Worm (Caenorhabditis elegans): Measurements from ENCODE around the gene oac-15.

The oac-15 gene

DNA sequence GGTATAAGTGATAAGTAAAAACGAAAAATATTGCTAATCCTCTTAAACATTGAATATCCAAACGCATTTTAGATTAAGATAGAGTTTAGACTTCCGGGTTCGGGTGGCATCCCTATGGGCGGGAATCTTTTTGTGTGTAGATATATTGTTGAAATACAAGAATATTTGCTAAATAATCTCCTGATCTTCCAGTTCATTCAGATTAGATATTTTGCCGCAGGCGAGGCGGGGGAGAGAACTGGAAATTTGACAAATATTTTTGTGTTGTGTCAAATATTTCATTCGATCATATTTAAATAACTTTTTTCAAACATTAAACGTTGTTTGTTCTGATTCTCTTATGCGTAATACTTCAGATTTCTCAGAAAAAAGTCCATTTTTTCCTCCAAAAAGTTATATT, at the start of gene oac-15:
TSS of gene oac-15 (minus strand) at position 101 of the 400 bp plus-strand sequence.
- TF ChIP-seq F13C5.2 (tag; optimal IDR thresholded peaks at IDR 0.05) (no peak), ceh-36 (tag; optimal IDR thresholded peaks at IDR 0.05) (no peak), flt-1 (GFP tag; IDR thresholded peaks at IDR 0.05) (no peak), B0310.2 (tag; optimal IDR thresholded peaks at IDR 0.05) (no peak), ets-7 (tag; optimal IDR thresholded peaks at IDR 0.05) (no peak), tra-4 (tag; optimal IDR thresholded peaks at IDR 0.05) (no peak), tbx-11 (GFP tag; IDR thresholded peaks at IDR 0.05) (no peak), ama-1 (optimal IDR thresholded peaks at IDR 0.05) (no peak), ceh-13 (GFP tag; optimal IDR thresholded peaks at IDR 0.05) (no peak), aly-1 (tag; optimal IDR thresholded peaks at IDR 0.05) (no peak), scrt-1 (GFP tag; IDR thresholded peaks at IDR 0.05) (no peak), tbx-37 (GFP tag; conservative IDR thresholded peaks at IDR 0.05) (no peak), hnd-1 (tag; optimal IDR thresholded peaks at IDR 0.05) (no peak), pes-1 (GFP tag; IDR thresholded peaks at IDR 0.05) (no peak), hmbx-1 (tag; optimal IDR thresholded peaks at IDR 0.05) (no peak), sea-1 (GFP tag; conservative IDR thresholded peaks at IDR 0.05) (no peak), hmg-4 (GFP tag; optimal IDR thresholded peaks at IDR 0.05) (no peak)

DNA sequence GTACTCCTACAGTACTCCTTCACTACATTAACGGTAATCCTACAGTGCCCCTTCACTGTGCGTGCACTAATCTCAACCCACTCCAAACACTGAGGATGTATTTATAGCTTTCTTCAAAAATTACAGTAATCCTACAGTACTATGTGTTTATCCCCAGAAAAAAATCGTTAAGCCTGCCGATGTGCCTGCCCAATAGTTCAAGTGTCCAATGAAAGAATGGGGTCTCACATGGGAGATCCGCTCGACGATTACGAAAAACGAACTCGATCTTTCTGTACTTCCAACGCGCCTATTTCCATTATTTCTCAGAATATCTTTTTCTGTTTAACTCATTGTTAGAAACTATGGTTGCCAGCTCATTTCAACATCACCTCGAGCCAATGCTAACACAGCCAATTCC, 48.4 kb upstream of the oac-15 start, which contains the start of gene nhr-218:
TSS of gene nhr-218 (plus strand) at position 301 of the 400 bp plus-strand sequence.
- TF ChIP-seq sea-1 (GFP tag; conservative IDR thresholded peaks at IDR 0.05), result no peak
- no peak for TF ChIP-seq F13C5.2 (tag; optimal IDR thresholded peaks at IDR 0.05)

DNA sequence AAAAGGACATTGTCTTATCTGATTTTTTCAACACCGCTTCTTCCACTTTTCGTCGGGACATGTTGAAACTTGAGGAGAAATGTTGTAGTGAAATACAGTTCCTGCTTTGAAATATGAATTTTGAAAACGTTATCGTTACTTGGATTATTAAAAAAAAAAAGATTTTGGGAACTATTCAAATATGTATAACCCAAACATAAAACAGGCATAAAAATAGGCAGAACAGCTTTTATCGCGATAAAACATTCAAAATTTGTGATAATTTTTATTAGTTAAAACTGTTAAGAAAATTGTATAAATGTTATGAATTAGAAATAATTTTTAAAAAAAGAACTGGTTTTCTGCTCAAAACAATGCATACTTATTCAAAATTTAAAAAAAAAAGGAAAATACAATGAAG, 46.7 kb upstream of the oac-15 start, which contains the start of gene bgnt-1.3:
TSS of gene bgnt-1.3 (minus strand) at position 101 of the 400 bp plus-strand sequence.
- no peak for TF ChIP-seq hmg-4 (GFP tag; optimal IDR thresholded peaks at IDR 0.05)
- TF ChIP-seq tbx-37 (GFP tag; conservative IDR thresholded peaks at IDR 0.05), result no peak
- TF ChIP-seq hnd-1 (tag; optimal IDR thresholded peaks at IDR 0.05), result no peak
- no peak for TF ChIP-seq ets-7 (tag; optimal IDR thresholded peaks at IDR 0.05)
- TF ChIP-seq ceh-13 (GFP tag; optimal IDR thresholded peaks at IDR 0.05), result no peak
- TF ChIP-seq aly-1 (tag; optimal IDR thresholded peaks at IDR 0.05), result no peak
- TF ChIP-seq flt-1 (GFP tag; IDR thresholded peaks at IDR 0.05), result no peak
- no peak for TF ChIP-seq tbx-11 (GFP tag; IDR thresholded peaks at IDR 0.05)
- TF ChIP-seq scrt-1 (GFP tag; IDR thresholded peaks at IDR 0.05), result no peak
- no peak for TF ChIP-seq hmbx-1 (tag; optimal IDR thresholded peaks at IDR 0.05)
- no peak for TF ChIP-seq ama-1 (optimal IDR thresholded peaks at IDR 0.05)
- TF ChIP-seq tra-4 (tag; optimal IDR thresholded peaks at IDR 0.05), result no peak
- TF ChIP-seq pes-1 (GFP tag; IDR thresholded peaks at IDR 0.05), result no peak
- no peak for TF ChIP-seq ceh-36 (tag; optimal IDR thresholded peaks at IDR 0.05)
- TF ChIP-seq sea-1 (GFP tag; conservative IDR thresholded peaks at IDR 0.05), result no peak
- TF ChIP-seq B0310.2 (tag; optimal IDR thresholded peaks at IDR 0.05), result no peak
- no peak for TF ChIP-seq F13C5.2 (tag; optimal IDR thresholded peaks at IDR 0.05)

DNA sequence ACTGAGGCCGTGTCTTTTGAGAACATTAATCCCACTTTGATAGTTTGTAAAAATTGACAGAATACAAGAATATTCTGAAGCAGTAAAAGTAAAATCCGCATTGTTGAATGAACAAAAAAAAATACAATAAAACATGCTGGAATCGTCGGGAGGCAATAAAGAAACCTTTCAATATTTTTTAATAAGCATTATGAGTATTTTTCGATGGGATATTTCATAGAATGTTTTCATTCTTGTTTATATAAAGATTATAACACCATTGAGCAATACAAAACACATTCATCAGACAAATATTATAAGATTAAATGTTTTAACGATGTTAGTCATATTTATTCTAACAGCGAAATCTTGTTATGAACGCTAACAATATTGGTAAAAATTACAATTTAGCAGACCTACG, 44.0 kb upstream of the oac-15 start, which contains the start of gene gcy-20:
TSS of gene gcy-20 (minus strand) at position 101 of the 400 bp plus-strand sequence.
- TF ChIP-seq F13C5.2 (tag; optimal IDR thresholded peaks at IDR 0.05) (no peak), sea-1 (GFP tag; conservative IDR thresholded peaks at IDR 0.05) (no peak), tra-4 (tag; optimal IDR thresholded peaks at IDR 0.05) (no peak), ceh-36 (tag; optimal IDR thresholded peaks at IDR 0.05) (no peak)

DNA sequence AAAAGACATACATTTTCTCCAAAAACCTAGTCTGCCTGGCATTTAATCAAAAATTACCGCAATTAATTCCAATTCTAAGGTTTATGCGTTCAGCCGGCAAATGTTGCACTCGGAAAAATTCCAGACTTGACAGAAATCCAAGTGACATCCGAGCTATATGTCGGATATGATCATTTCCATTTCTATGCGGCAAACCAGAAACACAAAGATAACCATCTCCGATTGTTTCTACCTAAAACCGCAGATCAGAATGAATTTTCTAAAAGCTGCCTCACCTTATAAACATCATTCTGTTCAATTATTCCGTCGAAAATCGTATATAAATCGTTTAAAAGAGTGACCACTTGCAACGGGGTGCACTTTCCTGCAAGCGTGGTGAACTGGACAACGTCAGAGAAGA, 39.4 kb upstream of the oac-15 start:
- TF ChIP-seq ceh-36 (tag; optimal IDR thresholded peaks at IDR 0.05) (no peak), aly-1 (tag; optimal IDR thresholded peaks at IDR 0.05) (no peak), hmg-4 (GFP tag; optimal IDR thresholded peaks at IDR 0.05) (no peak), scrt-1 (GFP tag; IDR thresholded peaks at IDR 0.05) (no peak), B0310.2 (tag; optimal IDR thresholded peaks at IDR 0.05) (no peak), tbx-37 (GFP tag; conservative IDR thresholded peaks at IDR 0.05) (no peak), flt-1 (GFP tag; IDR thresholded peaks at IDR 0.05) (no peak), hnd-1 (tag; optimal IDR thresholded peaks at IDR 0.05) (no peak), pes-1 (GFP tag; IDR thresholded peaks at IDR 0.05) (no peak), hmbx-1 (tag; optimal IDR thresholded peaks at IDR 0.05) (no peak), F13C5.2 (tag; optimal IDR thresholded peaks at IDR 0.05) (no peak), ets-7 (tag; optimal IDR thresholded peaks at IDR 0.05) (no peak)

DNA sequence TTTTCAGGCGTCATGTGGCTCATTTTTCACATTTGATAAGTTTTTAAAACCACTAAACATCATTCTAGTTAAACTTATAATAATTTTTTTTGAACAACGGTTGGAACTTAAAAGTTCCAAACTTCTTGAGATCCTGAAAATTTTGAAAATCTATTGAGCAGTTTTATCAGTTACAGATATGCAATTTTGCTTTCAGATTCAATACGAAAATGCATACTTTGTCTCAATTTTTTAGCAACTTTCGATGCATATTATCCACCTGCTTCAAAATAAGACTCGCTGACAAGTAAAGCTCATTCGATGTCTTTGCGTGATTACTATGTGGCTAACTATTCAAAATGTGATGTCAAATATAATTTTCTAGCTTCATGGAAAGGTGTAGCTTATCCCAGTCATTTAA, 36.8 kb upstream of the oac-15 start, which contains the start of gene srh-95:
TSS of gene srh-95 (plus strand) at position 301 of the 400 bp plus-strand sequence.
- TF ChIP-seq aly-1 (tag; optimal IDR thresholded peaks at IDR 0.05), result no peak

DNA sequence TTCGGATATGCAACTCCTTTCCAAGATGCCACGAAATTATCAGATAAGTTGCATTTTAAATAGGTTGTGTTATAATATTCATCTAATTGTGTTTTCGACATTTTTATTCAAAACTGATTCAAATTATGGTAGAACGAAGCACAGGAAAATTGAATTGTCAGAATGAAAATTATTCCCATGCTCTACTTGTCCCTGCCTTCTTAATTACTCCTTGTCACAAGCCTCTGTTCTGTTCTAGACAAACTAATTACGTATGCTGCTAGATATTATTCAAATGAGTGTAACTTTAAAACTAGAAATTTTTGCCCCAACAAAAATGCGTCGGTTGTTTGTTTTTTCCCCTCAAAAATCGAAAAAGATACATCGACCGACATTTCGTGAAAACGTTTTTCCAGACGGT, 34.3 kb upstream of the oac-15 start, which contains the start of gene srh-104:
TSS of gene srh-104 (minus strand) at position 101 of the 400 bp plus-strand sequence.
- no peak for TF ChIP-seq hmbx-1 (tag; optimal IDR thresholded peaks at IDR 0.05)
- TF ChIP-seq ets-7 (tag; optimal IDR thresholded peaks at IDR 0.05), result no peak
- no peak for TF ChIP-seq F13C5.2 (tag; optimal IDR thresholded peaks at IDR 0.05)
- TF ChIP-seq sea-1 (GFP tag; conservative IDR thresholded peaks at IDR 0.05), result no peak
- TF ChIP-seq hmg-4 (GFP tag; optimal IDR thresholded peaks at IDR 0.05), result no peak
- no peak for TF ChIP-seq aly-1 (tag; optimal IDR thresholded peaks at IDR 0.05)
- no peak for TF ChIP-seq ceh-13 (GFP tag; optimal IDR thresholded peaks at IDR 0.05)
- no peak for TF ChIP-seq tra-4 (tag; optimal IDR thresholded peaks at IDR 0.05)
- TF ChIP-seq ceh-36 (tag; optimal IDR thresholded peaks at IDR 0.05), result no peak
- no peak for TF ChIP-seq ama-1 (optimal IDR thresholded peaks at IDR 0.05)
- no peak for TF ChIP-seq flt-1 (GFP tag; IDR thresholded peaks at IDR 0.05)
- no peak for TF ChIP-seq tbx-11 (GFP tag; IDR thresholded peaks at IDR 0.05)
- no peak for TF ChIP-seq pes-1 (GFP tag; IDR thresholded peaks at IDR 0.05)
- no peak for TF ChIP-seq scrt-1 (GFP tag; IDR thresholded peaks at IDR 0.05)
- TF ChIP-seq B0310.2 (tag; optimal IDR thresholded peaks at IDR 0.05), result no peak
- no peak for TF ChIP-seq tbx-37 (GFP tag; conservative IDR thresholded peaks at IDR 0.05)

DNA sequence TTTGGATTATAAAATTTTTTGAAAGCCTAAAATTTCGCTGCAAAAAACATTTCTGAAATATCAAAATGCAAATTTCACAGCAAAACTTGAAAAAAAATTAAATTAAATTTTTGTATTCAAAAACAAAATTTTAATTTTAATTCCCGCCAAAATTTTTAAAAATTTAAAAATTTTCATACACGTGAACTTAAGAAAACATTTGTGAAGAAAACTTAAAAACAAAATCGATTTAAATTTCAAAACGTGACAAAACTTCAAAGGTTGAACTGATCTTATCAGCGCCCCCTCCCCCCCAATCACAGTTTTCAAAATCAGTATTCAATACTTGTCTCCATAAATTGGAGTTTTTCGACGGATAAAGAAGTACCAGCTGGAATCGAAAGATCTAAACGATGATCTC, 27.5 kb upstream of the oac-15 start, which contains the start of gene F21H7.5:
TSS of gene F21H7.5 (plus strand) at position 301 of the 400 bp plus-strand sequence.
- TF ChIP-seq scrt-1 (GFP tag; IDR thresholded peaks at IDR 0.05), result no peak
- TF ChIP-seq F13C5.2 (tag; optimal IDR thresholded peaks at IDR 0.05), result no peak
- no peak for TF ChIP-seq sea-1 (GFP tag; conservative IDR thresholded peaks at IDR 0.05)
- TF ChIP-seq tbx-37 (GFP tag; conservative IDR thresholded peaks at IDR 0.05), result no peak
- no peak for TF ChIP-seq hmbx-1 (tag; optimal IDR thresholded peaks at IDR 0.05)
- no peak for TF ChIP-seq hnd-1 (tag; optimal IDR thresholded peaks at IDR 0.05)
- no peak for TF ChIP-seq tra-4 (tag; optimal IDR thresholded peaks at IDR 0.05)
- TF ChIP-seq ceh-13 (GFP tag; optimal IDR thresholded peaks at IDR 0.05), result no peak
- TF ChIP-seq hmg-4 (GFP tag; optimal IDR thresholded peaks at IDR 0.05), result no peak
- no peak for TF ChIP-seq ama-1 (optimal IDR thresholded peaks at IDR 0.05)
- TF ChIP-seq aly-1 (tag; optimal IDR thresholded peaks at IDR 0.05), result no peak
- no peak for TF ChIP-seq pes-1 (GFP tag; IDR thresholded peaks at IDR 0.05)
- TF ChIP-seq ceh-36 (tag; optimal IDR thresholded peaks at IDR 0.05), result no peak
- no peak for TF ChIP-seq ets-7 (tag; optimal IDR thresholded peaks at IDR 0.05)
- TF ChIP-seq B0310.2 (tag; optimal IDR thresholded peaks at IDR 0.05), result no peak
- no peak for TF ChIP-seq flt-1 (GFP tag; IDR thresholded peaks at IDR 0.05)
- no peak for TF ChIP-seq tbx-11 (GFP tag; IDR thresholded peaks at IDR 0.05)

All from whole organism, early embryonic.